Fruit fly (Drosophila melanogaster) whole organism: ENCODE measurements around the gene Ccz1.

Experiments used
- CG8478 ChIP-seq: fragments of >200 bp; optimal IDR thresholded peaks from 2 replicates; lab custom pipeline; 2018; ENCODE audit warnings: inconsistent platforms
- EcR ChIP-seq, 2 experiments: fragments of >200 bp; optimal IDR thresholded peaks; 2 replicates each; lab custom pipeline; 2017; ENCODE audit warnings: missing biosample characterization in 2 of 2, missing genetic modification characterization in 2 of 2, missing genetic modification reagents in 2 of 2
- pan ChIP-seq: fragments of >200 bp; optimal IDR thresholded peaks from 2 replicates; lab custom pipeline; 2017
- psq ChIP-seq: fragments of >200 bp; optimal IDR thresholded peaks from 2 replicates; lab custom pipeline; 2017
- usp ChIP-seq: fragments of >200 bp; optimal IDR thresholded peaks from 2 replicates; lab custom pipeline; 2017; ENCODE audit warnings: missing biosample characterization, missing genetic modification characterization, mixed read lengths

DNA sequence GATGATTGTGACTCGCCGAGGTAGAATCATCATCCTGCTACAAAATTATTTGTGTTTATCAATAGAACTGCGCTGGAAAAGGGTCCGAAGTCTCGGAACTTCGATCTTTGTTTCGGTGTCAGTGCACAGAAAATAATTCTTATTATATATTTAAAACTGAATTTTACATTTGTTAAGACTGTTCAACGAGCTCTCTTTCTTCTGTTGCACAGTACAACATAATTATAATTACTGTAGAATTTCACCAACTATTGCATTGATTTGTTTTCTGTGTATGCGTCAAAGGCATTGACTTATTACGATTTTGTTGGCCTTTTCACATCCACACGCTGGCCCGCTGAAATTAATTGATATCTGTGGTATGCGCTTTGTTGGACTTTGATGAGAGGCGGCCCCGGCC, 35.5 kb downstream of the Ccz1 start:
- no peak for TF ChIP-seq CG8478 (lab: Kevin White, UChicago)
- TF ChIP-seq EcR (GFP tag; optimal IDR thresholded peaks at IDR 0.05; lab: Kevin White, UChicago), result no peak
- no peak for TF ChIP-seq psq
- no peak for TF ChIP-seq pan (lab: Kevin White, UChicago)
- TF ChIP-seq usp (GFP tag; lab: Kevin White, UChicago), result no peak
